Worm (Caenorhabditis elegans): ENCODE measurements around the gene asp-16.
A peak's percentile ranks its signal among the peaks of the same experiment; 100 is the strongest.

asp-16 gene

DNA sequence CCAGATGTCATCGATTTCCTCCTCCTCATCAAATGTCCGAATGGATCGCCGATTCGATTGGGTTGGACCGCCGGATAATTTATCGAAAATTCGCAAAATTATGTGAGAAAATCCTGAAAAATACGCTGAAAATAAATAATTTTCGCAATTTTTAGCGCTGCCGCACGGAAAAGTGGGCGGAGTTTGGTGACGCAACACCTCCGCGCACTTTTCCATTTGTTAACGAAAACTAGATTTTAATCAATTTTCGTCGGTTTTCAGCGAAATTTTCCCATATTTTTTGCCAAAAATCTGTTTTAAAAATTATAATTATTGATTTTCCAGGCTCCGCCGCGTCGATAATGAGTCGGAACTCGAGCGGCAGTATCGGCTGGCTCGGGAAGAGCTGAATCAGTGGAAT, 41.4 kb downstream of the asp-16 start, which contains the start of gene Y39B6A.34:
TSS of gene Y39B6A.34 (plus strand) at position 3 of the 400 bp plus-strand sequence.
- TF ChIP-seq ceh-83 (GFP tag; optimal IDR thresholded peaks at IDR 0.05) (no peak), nhr-2 (tag; optimal IDR thresholded peaks at IDR 0.05) (no peak), nhr-237 (tag; optimal IDR thresholded peaks at IDR 0.05) (no peak), mab-5 (tag; optimal IDR thresholded peaks at IDR 0.05) (no peak), mls-2 (tag; optimal IDR thresholded peaks at IDR 0.05) (no peak), M03D4.4 (tag; optimal IDR thresholded peaks at IDR 0.05) (peak; percentile 21), nhr-76 (tag; optimal IDR thresholded peaks at IDR 0.05) (no peak), zip-8 (tag; optimal IDR thresholded peaks at IDR 0.05) (peak; percentile 75), unc-120 (tag; optimal IDR thresholded peaks at IDR 0.05; ENCODE audit: poor library complexity, severe bottlenecking) (no peak), sptf-1 (tag; optimal IDR thresholded peaks at IDR 0.05) (no peak), blmp-1 (tag; optimal IDR thresholded peaks at IDR 0.05) (no peak), hlh-1 (tag; optimal IDR thresholded peaks at IDR 0.05) (peak; percentile 1), unc-39 (tag; optimal IDR thresholded peaks at IDR 0.05) (no peak), ces-1 (GFP tag; optimal IDR thresholded peaks at IDR 0.05) (peak; percentile 38), drap-1 (GFP tag; optimal IDR thresholded peaks at IDR 0.05) (peak; percentile 24)

DNA sequence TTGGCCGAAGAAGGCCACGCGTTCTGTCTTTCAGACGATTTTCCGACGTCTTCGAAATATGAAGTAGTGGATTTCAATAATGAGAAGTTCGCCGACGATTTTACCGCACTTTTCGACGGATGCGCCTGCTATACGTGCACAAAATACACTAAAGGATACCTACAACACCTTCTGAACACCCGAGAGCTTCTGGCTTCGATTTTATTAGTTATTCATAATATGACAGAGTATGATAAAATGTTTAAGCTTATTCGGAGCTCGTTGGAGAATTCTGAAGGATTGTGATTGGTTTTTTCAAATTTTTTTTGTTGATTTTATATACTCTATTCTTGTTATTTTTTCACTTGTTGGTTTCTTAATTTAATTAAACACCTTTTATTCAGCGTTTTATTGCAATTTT, 41.9 kb downstream of the asp-16 start:
- no peak for TF ChIP-seq ceh-39 (tag; optimal IDR thresholded peaks at IDR 0.05)
- no peak for TF ChIP-seq nhr-12 (tag; optimal IDR thresholded peaks at IDR 0.05)
- TF ChIP-seq nhr-2 (tag; optimal IDR thresholded peaks at IDR 0.05): no peak
- no peak for TF ChIP-seq blmp-1 (tag; optimal IDR thresholded peaks at IDR 0.05)
- TF ChIP-seq tbx-8 (GFP tag; optimal IDR thresholded peaks at IDR 0.05): no peak
- no peak for TF ChIP-seq elt-1 (tag; optimal IDR thresholded peaks at IDR 0.05; ENCODE audit: borderline replicate concordance, insufficient read depth)

DNA sequence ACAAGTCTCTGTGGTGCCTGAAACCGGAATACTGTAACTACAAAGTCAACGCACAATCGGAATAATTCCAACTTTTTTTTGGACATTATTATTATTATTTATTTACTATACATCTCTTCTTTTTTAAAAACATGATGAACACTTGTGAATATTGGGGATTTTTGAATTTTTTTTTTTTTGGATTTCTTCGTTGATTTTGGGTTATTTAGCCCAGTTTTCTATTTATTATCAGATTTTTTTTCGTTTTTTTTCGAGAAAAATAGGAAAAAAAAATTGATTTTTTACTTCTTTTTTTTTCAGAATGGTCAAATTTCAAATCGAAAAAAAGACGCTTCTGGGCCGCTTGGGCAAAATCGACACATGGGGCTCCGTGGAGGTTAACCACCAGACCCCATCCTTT, 44.4 kb downstream of the asp-16 start, which contains the start of gene tgt-2:
TSS of gene tgt-2 (plus strand) at position 301 of the 400 bp plus-strand sequence.
- no peak for TF ChIP-seq ztf-11 (tag; optimal IDR thresholded peaks at IDR 0.05)
- no peak for TF ChIP-seq unc-39 (tag; optimal IDR thresholded peaks at IDR 0.05)
- TF ChIP-seq mab-5 (tag; optimal IDR thresholded peaks at IDR 0.05): no peak
- TF ChIP-seq elt-3 (tag; optimal IDR thresholded peaks at IDR 0.05): no peak

DNA sequence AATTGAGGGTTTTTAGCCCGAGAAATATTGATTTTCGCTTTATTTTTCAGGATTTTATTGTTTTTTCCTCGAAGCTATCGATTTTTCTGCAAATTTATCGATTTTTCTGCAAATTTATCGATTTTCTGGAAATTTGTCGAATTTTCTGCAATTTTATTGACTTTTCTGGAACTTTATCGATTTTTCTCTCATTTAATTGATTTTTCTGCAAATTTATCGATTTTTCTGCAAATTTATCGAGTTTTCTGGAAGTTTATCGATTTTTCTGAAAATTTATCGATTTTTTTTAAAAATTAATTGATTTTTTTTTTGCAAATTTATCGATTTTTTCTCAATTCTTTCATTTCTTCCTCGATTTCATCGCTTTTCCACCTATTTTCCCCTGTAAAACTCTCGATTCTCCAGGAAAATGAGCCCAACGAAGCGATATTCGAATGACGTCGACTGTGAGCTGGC, 48.8 kb downstream of the asp-16 start, which contains the start of gene gtf-2F2:
TSS of gene gtf-2F2 (plus strand) at position 406 of the 456 bp plus-strand sequence.
- TF ChIP-seq ham-2 (GFP tag; optimal IDR thresholded peaks at IDR 0.05) (no peak), elt-3 (tag; optimal IDR thresholded peaks at IDR 0.05) (no peak), mls-2 (tag; optimal IDR thresholded peaks at IDR 0.05) (no peak), cnd-1 (tag; optimal IDR thresholded peaks at IDR 0.05) (no peak), ceh-43 (GFP tag; optimal IDR thresholded peaks at IDR 0.05) (no peak), mep-1 (tag; optimal IDR thresholded peaks at IDR 0.05) (no peak), pha-4 (tag; optimal IDR thresholded peaks at IDR 0.05) (no peak), lin-32 (GFP tag; optimal IDR thresholded peaks at IDR 0.05) (no peak), nhr-237 (tag; optimal IDR thresholded peaks at IDR 0.05) (no peak), nhr-12 (tag; optimal IDR thresholded peaks at IDR 0.05) (no peak), nhr-28 (tag; optimal IDR thresholded peaks at IDR 0.05) (no peak), nhr-2 (tag; optimal IDR thresholded peaks at IDR 0.05) (no peak), ceh-83 (GFP tag; optimal IDR thresholded peaks at IDR 0.05) (no peak)

DNA sequence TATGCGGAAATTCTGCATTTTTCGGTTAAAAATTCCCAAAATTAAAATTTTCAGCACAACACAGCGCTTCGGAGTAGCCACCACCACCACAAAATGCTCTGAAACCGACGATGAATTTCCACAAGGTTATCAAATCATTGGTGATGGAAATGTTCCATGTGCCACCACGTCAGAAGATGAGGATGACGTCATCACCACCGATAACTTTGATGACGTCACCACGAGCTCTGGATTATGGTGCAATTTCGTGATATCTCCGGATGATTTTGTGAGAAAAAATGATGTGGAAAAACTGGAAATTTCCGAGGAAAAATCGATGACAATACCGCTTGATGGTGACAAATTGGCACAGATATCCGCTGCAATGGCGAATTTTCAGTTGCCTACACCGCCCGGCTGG, 49.4 kb downstream of the asp-16 start:
- no peak for TF ChIP-seq bed-3 (GFP tag; optimal IDR thresholded peaks at IDR 0.05)
- TF ChIP-seq nhr-12 (tag; optimal IDR thresholded peaks at IDR 0.05): no peak
- TF ChIP-seq mab-5 (tag; optimal IDR thresholded peaks at IDR 0.05): no peak
- TF ChIP-seq ceh-83 (GFP tag; optimal IDR thresholded peaks at IDR 0.05): no peak
- TF ChIP-seq cnd-1 (tag; optimal IDR thresholded peaks at IDR 0.05): no peak
- peak; percentile 97 for TF ChIP-seq zip-8 (tag; optimal IDR thresholded peaks at IDR 0.05)

ce11 chrV:18990958-18991357, 51.4 kb downstream of the asp-16 start:
- TF ChIP-seq ztf-11 (tag; optimal IDR thresholded peaks at IDR 0.05) (no peak), ham-2 (GFP tag; optimal IDR thresholded peaks at IDR 0.05) (no peak), nhr-2 (tag; optimal IDR thresholded peaks at IDR 0.05) (no peak), lsy-2 (tag; optimal IDR thresholded peaks at IDR 0.05) (no peak), nhr-237 (tag; optimal IDR thresholded peaks at IDR 0.05) (no peak), cnd-1 (tag; optimal IDR thresholded peaks at IDR 0.05) (no peak), blmp-1 (tag; optimal IDR thresholded peaks at IDR 0.05) (no peak), elt-1 (tag; optimal IDR thresholded peaks at IDR 0.05; ENCODE audit: borderline replicate concordance, insufficient read depth) (no peak), lin-13 (tag; optimal IDR thresholded peaks at IDR 0.05) (no peak), ceh-43 (GFP tag; optimal IDR thresholded peaks at IDR 0.05) (no peak), unc-120 (tag; optimal IDR thresholded peaks at IDR 0.05; ENCODE audit: poor library complexity, severe bottlenecking) (no peak), unc-39 (tag; optimal IDR thresholded peaks at IDR 0.05) (no peak), zip-8 (tag; optimal IDR thresholded peaks at IDR 0.05) (no peak)

All from whole organism, mixed stage, embryonic.